Worm (Caenorhabditis elegans) whole organism, young adult: ENCODE results near the gene F01F1.3.

Source experiments
- B0019.2 ChIP-seq: fragments of 200-800 bp; sonication (Bioruptor generic); conservative IDR thresholded peaks from 2 replicates; pipeline ENCODE4 v1.3.6; 2022; ENCODE audit warnings: missing genetic modification reagents, missing genetic modification characterization, missing compliant biosample characterization
- fkh-3 ChIP-seq: sonication (generic microtip); optimal IDR thresholded peaks from 2 replicates; lab custom pipeline; 2016; ENCODE audit warnings: mild to moderate bottlenecking, missing genetic modification characterization, missing compliant biosample characterization
- snpc-1.3 ChIP-seq: sonication (generic microtip); optimal IDR thresholded peaks from 2 replicates; lab custom pipeline; 2017; ENCODE audit warnings: missing genetic modification characterization, mild to moderate bottlenecking, missing compliant biosample characterization, antibody characterized with exemption, moderate library complexity, missing genotype, missing genetic modification reagents; ENCODE audit not compliant: insufficient read depth

Gene F01F1.3

ce11 chrIII:5922236-5922635, 50.5 kb downstream of the F01F1.3 start (continued):
- no peak for TF ChIP-seq fkh-3 (tag; lab: Kevin White, UChicago)
- no peak for TF ChIP-seq snpc-1.3
- TF ChIP-seq B0019.2 (GFP tag; lab: Robert Waterston, UW): no peak
- TF ChIP-seq, all 124 proteins: peak for 0
